Worm (Caenorhabditis elegans) whole organism, young adult: ENCODE results near the gene F19F10.1.

Source experiments
- B0261.1 ChIP-seq: sonication (generic microtip); optimal IDR thresholded peaks from 2 replicates; lab custom pipeline; 2016; ENCODE audit warnings: mild to moderate bottlenecking, missing genetic modification characterization, moderate library complexity, missing compliant biosample characterization
- B0336.3 ChIP-seq: fragments of 200-800 bp; sonication (Bioruptor generic); IDR thresholded peaks from 2 replicates; pipeline ENCODE4 v1.3.6; 2022; ENCODE audit warnings: missing genetic modification characterization, missing compliant biosample characterization
- C06A6.2 ChIP-seq: fragments of 200-800 bp; sonication (Bioruptor generic); conservative IDR thresholded peaks from 2 replicates; pipeline ENCODE4 v1.3.6; 2022; ENCODE audit warnings: missing genetic modification characterization, missing compliant biosample characterization
- D2030.7 ChIP-seq: fragments of 200-800 bp; sonication (Bioruptor generic); IDR thresholded peaks from 2 replicates; pipeline ENCODE4 v1.3.6; 2022; ENCODE audit warnings: missing genetic modification reagents, missing genetic modification characterization, missing compliant biosample characterization
- F52B5.7 ChIP-seq: sonication (generic microtip); optimal IDR thresholded peaks from 2 replicates; lab custom pipeline; 2016; ENCODE audit warnings: mild to moderate bottlenecking, missing genetic modification characterization, missing compliant biosample characterization
- F55B11.4 ChIP-seq: sonication (generic microtip); optimal IDR thresholded peaks from 2 replicates; lab custom pipeline; 2016; ENCODE audit warnings: missing compliant biosample characterization, missing genetic modification characterization, borderline replicate concordance; ENCODE audit not compliant: insufficient read depth
- Y53F4B.3 ChIP-seq: fragments of 200-800 bp; sonication (Bioruptor generic); IDR thresholded peaks from 2 replicates; pipeline ENCODE4 v1.3.6; 2022; ENCODE audit warnings: missing genetic modification reagents, missing genetic modification characterization, missing compliant biosample characterization
- ZK185.1 ChIP-seq: sonication (generic microtip); optimal IDR thresholded peaks from 2 replicates; lab custom pipeline; 2016; ENCODE audit warnings: mild to moderate bottlenecking, missing genetic modification characterization, missing compliant biosample characterization; ENCODE audit not compliant: poor library complexity, severe bottlenecking
- aptf-3 ChIP-seq: fragments of 200-800 bp; sonication (Bioruptor generic); IDR thresholded peaks from 2 replicates; pipeline ENCODE4 v1.3.6; 2022; ENCODE audit warnings: missing genetic modification characterization, missing compliant biosample characterization
- athp-1 ChIP-seq: sonication (generic microtip); optimal IDR thresholded peaks from 2 replicates; lab custom pipeline; 2017; ENCODE audit warnings: mild to moderate bottlenecking, missing genetic modification characterization, missing compliant biosample characterization
- attf-3 ChIP-seq: fragments of 200-800 bp; sonication (Bioruptor generic); conservative IDR thresholded peaks from 2 replicates; pipeline ENCODE4 v1.3.6; 2022; ENCODE audit warnings: missing genetic modification reagents, missing genetic modification characterization, missing compliant biosample characterization
- attf-5 ChIP-seq: fragments of 200-800 bp; sonication (Bioruptor generic); optimal IDR thresholded peaks from 2 replicates; lab custom pipeline; 2018; ENCODE audit warnings: mild to moderate bottlenecking, missing genetic modification characterization, missing compliant biosample characterization
- bed-1 ChIP-seq: fragments of 200-800 bp; sonication (Bioruptor generic); IDR thresholded peaks from 2 replicates; pipeline ENCODE4 v1.3.6; 2022; ENCODE audit warnings: missing genetic modification reagents, missing genetic modification characterization, missing compliant biosample characterization
- ccch-3 ChIP-seq: fragments of 200-800 bp; sonication (Bioruptor generic); optimal IDR thresholded peaks from 2 replicates; lab custom pipeline; 2018; ENCODE audit warnings: mild to moderate bottlenecking, missing genetic modification characterization, missing compliant biosample characterization
- cebp-1 ChIP-seq, 2 experiments: fragments of 200-800 bp in 1 of 2; sonication (Bioruptor generic) in 1 of 2; sonication (generic microtip) in 1 of 2; IDR thresholded peaks in 1 of 2; optimal IDR thresholded peaks in 1 of 2; 2 replicates each; pipeline versions ENCODE4 v1.3.6 to Lab custom; 2017 to 2022; ENCODE audit warnings: missing compliant biosample characterization in 2 of 2, missing genetic modification characterization in 2 of 2, mild to moderate bottlenecking in 1 of 2, missing genetic modification reagents in 1 of 2, moderate library complexity in 1 of 2
- cebp-2 ChIP-seq: fragments of 200-800 bp; sonication (Bioruptor generic); IDR thresholded peaks from 2 replicates; pipeline ENCODE4 v1.3.6; 2022; ENCODE audit warnings: missing genetic modification characterization, missing compliant biosample characterization
- dox-1 ChIP-seq: fragments of 200-800 bp; sonication (Bioruptor generic); IDR thresholded peaks from 2 replicates; pipeline ENCODE4 v1.3.6; 2022; ENCODE audit warnings: missing genetic modification reagents, missing genetic modification characterization, missing compliant biosample characterization
- dpff-1 ChIP-seq: sonication (generic microtip); optimal IDR thresholded peaks from 2 replicates; lab custom pipeline; 2017; ENCODE audit warnings: mild to moderate bottlenecking, missing genetic modification characterization, missing compliant biosample characterization
- dpl-1 ChIP-seq: fragments of 150-350 bp; optimal IDR thresholded peaks from 2 replicates; lab custom pipeline; 2014; ENCODE audit warnings: missing biosample characterization, missing genetic modification reagents, missing genetic modification characterization
- efl-1 ChIP-seq: fragments of 150-350 bp; optimal IDR thresholded peaks from 2 replicates; lab custom pipeline; 2014; ENCODE audit warnings: missing biosample characterization, missing genetic modification reagents, missing genetic modification characterization
- egl-44 ChIP-seq: fragments of 200-800 bp; sonication (Bioruptor generic); IDR thresholded peaks from 2 replicates; pipeline ENCODE4 v1.3.6; 2022; ENCODE audit warnings: missing genetic modification reagents, missing genetic modification characterization, missing compliant biosample characterization
- ekl-4 ChIP-seq: fragments of 200-800 bp; sonication (Bioruptor generic); IDR thresholded peaks from 2 replicates; pipeline ENCODE4 v1.3.6; 2022; ENCODE audit warnings: missing genetic modification reagents, missing genetic modification characterization, missing compliant biosample characterization
- hmg-1.2 ChIP-seq: fragments of 200-800 bp; sonication (Bioruptor generic); IDR thresholded peaks from 2 replicates; pipeline ENCODE4 v1.3.6; 2022; ENCODE audit warnings: missing genetic modification reagents, missing genetic modification characterization, missing compliant biosample characterization
- hrde-1 ChIP-seq: sonication (generic microtip); optimal IDR thresholded peaks from 2 replicates; lab custom pipeline; 2016; ENCODE audit warnings: missing genetic modification characterization, mild to moderate bottlenecking, missing compliant biosample characterization, moderate library complexity, missing genotype, missing genetic modification reagents, borderline replicate concordance
- hsf-1 ChIP-seq: fragments of 200-800 bp; sonication (Bioruptor generic); IDR thresholded peaks from 2 replicates; pipeline ENCODE4 v1.3.6; 2022; ENCODE audit warnings: missing genetic modification reagents, missing genetic modification characterization, missing compliant biosample characterization
- let-526 ChIP-seq: fragments of 200-800 bp; sonication (Bioruptor generic); IDR thresholded peaks from 2 replicates; pipeline ENCODE4 v1.3.6; 2022; ENCODE audit warnings: missing genetic modification reagents, missing genetic modification characterization, missing compliant biosample characterization
- lin-35 ChIP-seq, 3 experiments: fragments of 150-350 bp in 2 of 3; sonication (generic microtip) in 1 of 3; optimal IDR thresholded peaks; 2 replicates each; lab custom pipeline; 2014 to 2018; ENCODE audit warnings: missing biosample characterization in 3 of 3, missing genetic modification characterization in 3 of 3, missing genetic modification reagents in 3 of 3
- lin-40 ChIP-seq: sonication (generic microtip); optimal IDR thresholded peaks from 2 replicates; lab custom pipeline; 2016; ENCODE audit warnings: missing genetic modification characterization, mild to moderate bottlenecking, missing compliant biosample characterization, missing genotype, missing genetic modification reagents
- lin-54 ChIP-seq: fragments of 200-800 bp; sonication (Bioruptor generic); optimal IDR thresholded peaks from 2 replicates; lab custom pipeline; 2018; ENCODE audit warnings: mild to moderate bottlenecking, missing genetic modification characterization, missing compliant biosample characterization
- lsl-1 ChIP-seq: fragments of 200-800 bp; sonication (Bioruptor generic); optimal IDR thresholded peaks from 2 replicates; lab custom pipeline; 2018; ENCODE audit warnings: mild to moderate bottlenecking, missing genetic modification characterization, moderate library complexity, missing compliant biosample characterization
- madf-6 ChIP-seq: fragments of 200-800 bp; sonication (Bioruptor generic); IDR thresholded peaks from 2 replicates; pipeline ENCODE4 v1.3.6; 2022; ENCODE audit warnings: missing genetic modification reagents, missing genetic modification characterization, missing compliant biosample characterization
- mcd-1 ChIP-seq: fragments of 200-800 bp; sonication (Bioruptor generic); IDR thresholded peaks from 2 replicates; pipeline ENCODE4 v1.3.6; 2022; ENCODE audit warnings: missing genetic modification reagents, missing genetic modification characterization, missing compliant biosample characterization
- mxl-1 ChIP-seq: sonication (generic microtip); optimal IDR thresholded peaks from 2 replicates; lab custom pipeline; 2016; ENCODE audit warnings: missing genetic modification characterization, missing compliant biosample characterization
- nfya-2 ChIP-seq: fragments of 200-800 bp; sonication (Bioruptor generic); IDR thresholded peaks from 2 replicates; pipeline ENCODE4 v1.3.6; 2022; ENCODE audit warnings: missing genetic modification reagents, missing genetic modification characterization, missing compliant biosample characterization
- nhr-179 ChIP-seq: sonication (generic microtip); optimal IDR thresholded peaks from 2 replicates; lab custom pipeline; 2016; ENCODE audit warnings: mild to moderate bottlenecking, missing genetic modification characterization, missing compliant biosample characterization
- nhr-90 ChIP-seq: sonication (generic microtip); optimal IDR thresholded peaks from 2 replicates; lab custom pipeline; 2016; ENCODE audit warnings: missing genotype, mild to moderate bottlenecking, missing genetic modification characterization, missing compliant biosample characterization
- rcor-1 ChIP-seq: fragments of 200-800 bp; sonication (Bioruptor generic); IDR thresholded peaks from 2 replicates; pipeline ENCODE4 v1.3.6; 2022; ENCODE audit warnings: missing genetic modification reagents, missing genetic modification characterization, missing compliant biosample characterization
- repo-1 ChIP-seq: sonication (generic microtip); optimal IDR thresholded peaks from 2 replicates; lab custom pipeline; 2017; ENCODE audit warnings: mild to moderate bottlenecking, missing genetic modification characterization, missing compliant biosample characterization
- snpc-3.4 ChIP-seq: sonication (generic microtip); optimal IDR thresholded peaks from 2 replicates; lab custom pipeline; 2017; ENCODE audit warnings: missing genetic modification characterization, mild to moderate bottlenecking, missing compliant biosample characterization, antibody characterized with exemption, moderate library complexity, missing genotype, missing genetic modification reagents
- snpc-4 ChIP-seq, 5 experiments: fragments of 150-350 bp in 1 of 5; sonication (generic microtip) in 4 of 5; optimal IDR thresholded peaks; 2 replicates each; lab custom pipeline; 2014 to 2018; ENCODE audit warnings: missing genetic modification characterization in 5 of 5, missing biosample characterization in 3 of 5, antibody characterized with exemption in 2 of 5, mild to moderate bottlenecking in 2 of 5, missing compliant biosample characterization in 2 of 5, missing genotype in 2 of 5, moderate library complexity in 2 of 5, missing genetic modification reagents in 1 of 5
- tbp1 ChIP-seq: fragments of 200-800 bp; sonication (Bioruptor generic); optimal IDR thresholded peaks from 2 replicates; lab custom pipeline; 2018; ENCODE audit warnings: mild to moderate bottlenecking, missing genetic modification characterization, missing compliant biosample characterization
- unc-130 ChIP-seq: sonication (generic microtip); optimal IDR thresholded peaks from 2 replicates; lab custom pipeline; 2016; ENCODE audit warnings: missing genetic modification reagents, missing genetic modification characterization, missing compliant biosample characterization
- zim-3 ChIP-seq: sonication (generic microtip); optimal IDR thresholded peaks from 2 replicates; lab custom pipeline; 2017; ENCODE audit warnings: mild to moderate bottlenecking, missing genetic modification characterization, moderate library complexity, missing compliant biosample characterization
- ztf-18 ChIP-seq: sonication (generic microtip); optimal IDR thresholded peaks from 2 replicates; lab custom pipeline; 2016; ENCODE audit warnings: missing genotype, mild to moderate bottlenecking, missing genetic modification characterization, missing compliant biosample characterization
- ztf-28 ChIP-seq: fragments of 200-800 bp; sonication (Bioruptor generic); IDR thresholded peaks from 2 replicates; pipeline ENCODE4 v1.3.6; 2022; ENCODE audit warnings: missing genetic modification reagents, missing genetic modification characterization, missing compliant biosample characterization

F19F10.1 gene

ce11 chrV:7580378-7580777 lies 17.3 kb downstream of the F19F10.1 start, which contains the start of gene ets-6:
Gene ets-6 (minus strand): TSS chrV:7580546.
- TF ChIP-seq hrde-1 (tag; lab: Kevin White, UChicago): no peak
- TF ChIP-seq B0261.1: no peak
- 0 out of 2 replicates have a peak, but pooled peaks have one; percentile 10 for TF ChIP-seq B0336.3 (GFP tag; lab: Robert Waterston, UW)
- peak; percentile 93 for TF ChIP-seq mcd-1
- TF ChIP-seq dox-1 (GFP tag; lab: Robert Waterston, UW): peak; percentile 56
- TF ChIP-seq snpc-3.4 (tag; lab: Kevin White, UChicago): peak; percentile 17
- TF ChIP-seq snpc-4 (GFP tag; optimal IDR thresholded peaks at IDR 0.05; lab: Kevin White, UChicago): no peak
- no peak for TF ChIP-seq snpc-4 (tag; optimal IDR thresholded peaks at IDR 0.05; lab: Kevin White, UChicago)
- TF ChIP-seq madf-6 (GFP tag; lab: Robert Waterston, UW): peak; percentile 45; the same call in 1 of the 2 replicates
- no peak for TF ChIP-seq unc-130 (GFP tag; lab: Kevin White, UChicago)
- no peak for TF ChIP-seq dpff-1 (tag; lab: Kevin White, UChicago)
- TF ChIP-seq efl-1 (GFP tag; lab: Kevin White, UChicago): peak; percentile 10
- TF ChIP-seq nhr-179: no peak
- TF ChIP-seq hsf-1 (GFP tag; lab: Robert Waterston, UW): no peak
- TF ChIP-seq attf-5 (GFP tag; lab: Kevin White, UChicago): peak; percentile 78
- TF ChIP-seq F55B11.4: no peak
- no peak for TF ChIP-seq mxl-1 (tag; lab: Kevin White, UChicago)
- no peak for TF ChIP-seq cebp-2 (GFP tag; lab: Robert Waterston, UW)
- TF ChIP-seq rcor-1 (GFP tag; lab: Robert Waterston, UW): peak; percentile 61
- no peak for TF ChIP-seq C06A6.2
- TF ChIP-seq egl-44: no peak
- TF ChIP-seq F52B5.7 (tag; lab: Kevin White, UChicago): no peak
- TF ChIP-seq Y53F4B.3: no peak
- no peak for TF ChIP-seq ztf-28 (GFP tag; lab: Robert Waterston, UW)
- peak; percentile 33 for TF ChIP-seq lsl-1 (GFP tag; lab: Kevin White, UChicago)
- TF ChIP-seq ZK185.1: no peak
- TF ChIP-seq lin-35 (GFP tag; optimal IDR thresholded peaks at IDR 0.05; lab: Kevin White, UChicago): no peak
- TF ChIP-seq attf-3 (GFP tag; lab: Robert Waterston, UW): no peak
- peak; percentile 14 for TF ChIP-seq athp-1 (tag; lab: Kevin White, UChicago)
- no peak for TF ChIP-seq nhr-90 (tag; lab: Kevin White, UChicago)
- no peak for TF ChIP-seq ccch-3 (GFP tag; lab: Kevin White, UChicago)
- TF ChIP-seq tbp1 (GFP tag; lab: Kevin White, UChicago): peak; percentile 4
- peak; percentile 91 for TF ChIP-seq hmg-1.2
- TF ChIP-seq D2030.7 (GFP tag; lab: Robert Waterston, UW): peak; percentile 34; the same call in 1 of the 2 replicates
- no peak for TF ChIP-seq cebp-1 (GFP tag; IDR thresholded peaks at IDR 0.05; lab: Robert Waterston, UW)
- peak; percentile 17 for TF ChIP-seq cebp-1 (tag; optimal IDR thresholded peaks at IDR 0.05; lab: Kevin White, UChicago)
- TF ChIP-seq dpl-1 (GFP tag; lab: Kevin White, UChicago): no peak
- no peak for TF ChIP-seq bed-1
- no peak for TF ChIP-seq nfya-2 (GFP tag; lab: Robert Waterston, UW)
- TF ChIP-seq aptf-3: no peak
- TF ChIP-seq repo-1: no peak
- TF ChIP-seq zim-3 (tag; lab: Kevin White, UChicago): no peak
- TF ChIP-seq lin-40 (tag; lab: Kevin White, UChicago): peak; percentile 21
- TF ChIP-seq lin-54 (GFP tag; lab: Kevin White, UChicago): peak; percentile 22
- peak; percentile 25; the same call in 1 of the 2 replicates for TF ChIP-seq ekl-4 (GFP tag; lab: Robert Waterston, UW)
- no peak for TF ChIP-seq let-526 (GFP tag; lab: Robert Waterston, UW)
- peak; percentile 65 for TF ChIP-seq ztf-18
